Worm (Caenorhabditis elegans) whole organism, dauer: ENCODE measurements around the gene C50F4.12.

Experiments
- unc-62 ChIP-seq: sonication (generic microtip); optimal IDR thresholded peaks from 2 replicates; lab custom pipeline; 2017; ENCODE audit warnings: missing biosample characterization, missing genetic modification reagents, missing genetic modification characterization

C50F4.12 gene

DNA sequence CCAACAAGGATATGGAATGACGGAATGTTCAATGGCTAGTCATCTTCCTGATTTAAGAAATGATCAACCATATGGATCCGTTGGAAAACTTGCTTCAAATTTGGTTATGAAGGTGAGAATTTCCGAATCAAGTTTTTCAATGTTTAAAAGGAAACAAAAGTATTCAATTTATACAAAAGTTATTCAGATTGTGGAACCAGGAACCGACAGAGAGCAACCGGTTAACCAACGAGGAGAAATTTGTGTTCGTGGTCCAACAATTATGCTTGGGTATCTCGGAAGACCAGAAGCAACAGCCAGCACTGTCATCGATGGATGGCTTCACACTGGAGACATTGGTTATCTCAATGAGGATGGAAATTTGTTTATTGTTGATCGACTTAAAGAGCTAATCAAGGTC is 29.9 kb downstream of the C50F4.12 start:
- TF ChIP-seq unc-62 = no peak

DNA sequence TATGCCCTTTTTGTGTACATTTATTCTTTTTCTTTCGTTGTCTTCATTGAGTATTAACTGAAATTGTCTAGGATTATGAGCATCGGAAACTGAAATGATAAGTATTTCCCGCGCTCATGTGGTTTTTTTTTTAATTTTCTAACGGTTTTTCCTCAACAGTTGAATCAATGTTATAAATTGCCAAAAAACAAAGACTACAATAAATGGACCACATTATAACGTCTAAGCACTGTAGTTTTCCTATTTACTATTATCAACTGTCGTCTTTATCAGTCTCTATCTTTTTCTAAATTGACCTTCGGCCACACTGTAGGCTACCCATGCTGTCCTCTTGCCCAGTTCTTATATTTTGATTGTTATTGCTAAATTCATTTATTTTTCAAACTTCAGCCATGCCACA is 31.8 kb downstream of the C50F4.12 start, which contains the start of gene acs-14:
Gene acs-14, plus strand, starts transcription at position 391 of the 400 bp plus-strand sequence.
- TF ChIP-seq unc-62 = no peak

DNA sequence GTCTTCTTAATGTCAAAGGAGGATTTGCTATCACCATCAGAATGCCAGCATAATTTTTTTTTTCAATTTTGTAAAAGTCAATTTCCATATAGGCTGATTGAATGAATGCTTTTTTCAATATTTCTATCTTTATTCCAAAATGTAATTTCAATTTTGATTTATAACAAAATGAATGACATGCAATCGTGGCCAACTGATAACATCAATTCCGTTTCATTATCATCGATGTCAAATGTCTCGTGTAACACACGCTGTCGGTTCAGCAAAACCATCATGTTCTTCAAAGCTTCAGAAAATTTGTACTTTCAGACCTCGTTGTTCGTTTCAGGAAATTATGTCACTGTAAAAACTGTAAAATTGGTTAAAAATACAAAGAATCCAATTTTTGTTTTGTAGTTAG is 32.6 kb downstream of the C50F4.12 start:
- no peak for TF ChIP-seq unc-62

DNA sequence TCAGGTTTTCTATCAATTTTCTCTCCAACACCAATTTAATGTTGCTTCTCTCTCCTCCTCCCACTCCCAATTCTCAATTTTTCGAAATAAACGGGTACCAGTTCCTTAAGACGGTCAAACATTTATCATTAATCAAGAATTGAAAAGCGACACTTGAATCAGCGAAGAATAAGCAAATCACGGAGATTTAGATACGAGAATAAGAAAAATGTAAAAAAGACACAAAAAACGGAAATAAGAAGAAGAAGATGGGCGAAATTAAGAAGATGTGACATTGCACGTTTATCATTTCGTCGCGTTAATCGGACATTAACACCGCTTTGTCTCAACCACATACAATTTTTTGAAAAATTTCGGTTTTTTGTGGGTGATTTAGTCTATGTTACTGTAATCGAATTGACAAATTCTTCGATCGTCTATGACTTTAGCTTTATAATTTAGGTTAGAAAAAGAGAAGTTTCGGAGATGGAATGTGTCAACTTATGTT is 35.0 kb downstream of the C50F4.12 start, which contains the start of gene haao-1:
Gene haao-1, plus strand, starts transcription at position 437 of the 487 bp plus-strand sequence.
- no peak for TF ChIP-seq unc-62

DNA sequence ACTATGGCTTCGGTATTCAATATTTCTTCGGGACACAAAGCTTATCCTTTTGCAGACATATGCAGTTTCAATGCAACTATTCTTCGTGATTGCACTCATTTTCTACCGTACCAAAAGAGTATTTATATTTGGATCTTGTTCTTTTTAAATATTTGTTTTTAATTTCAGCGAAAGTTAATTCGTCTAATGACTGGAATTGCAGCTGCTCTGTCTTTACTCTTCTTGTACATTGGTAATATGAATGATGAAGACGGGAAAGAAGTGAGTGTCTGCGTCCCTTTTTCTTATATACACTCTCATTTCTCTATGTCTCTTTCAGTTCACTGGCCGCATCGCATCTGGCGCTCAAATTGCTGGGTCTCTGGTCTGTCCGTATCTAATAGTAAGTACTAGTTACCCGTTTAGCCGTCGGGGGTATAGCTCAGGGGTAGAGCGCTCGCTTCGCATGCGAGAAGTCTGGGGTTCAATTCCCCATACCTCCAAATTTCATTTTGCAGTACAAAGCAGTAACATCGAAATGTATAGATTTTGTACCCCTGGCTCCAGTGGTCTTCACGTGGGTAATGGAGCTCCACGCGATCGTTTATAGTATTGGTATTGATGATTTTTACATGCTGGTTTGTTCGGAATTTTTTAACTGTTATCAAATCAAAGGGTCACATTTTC is 36.3 kb downstream of the C50F4.12 start:
- no peak for TF ChIP-seq unc-62

DNA sequence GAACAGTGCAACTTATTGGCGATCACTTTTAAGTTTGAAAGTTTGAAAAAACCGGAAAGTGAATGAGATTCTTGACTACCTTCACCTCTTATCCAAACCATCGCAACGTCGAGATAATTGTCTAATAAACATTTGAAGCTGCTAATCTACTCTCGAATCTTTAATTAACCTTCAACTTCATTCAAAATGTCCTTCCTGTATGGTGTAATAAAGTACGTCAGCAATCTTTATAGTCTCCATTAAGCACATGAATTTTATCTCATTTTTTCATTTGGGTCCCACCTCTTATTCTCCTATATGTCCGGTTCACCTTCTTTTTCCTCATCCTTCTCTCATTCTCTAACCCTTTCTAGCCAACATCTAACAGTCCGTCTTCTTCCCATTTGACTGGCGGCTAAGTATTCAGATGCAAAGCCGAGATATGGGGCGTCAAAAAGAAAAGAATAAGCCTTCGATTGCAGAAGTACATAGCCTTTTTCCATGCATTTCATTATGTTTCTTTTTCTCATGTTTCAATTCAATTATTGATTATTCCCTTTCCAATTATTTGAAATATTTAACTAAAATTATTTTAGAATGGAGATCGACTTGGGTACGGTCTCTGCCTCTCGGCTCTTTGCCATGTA is 38.6 kb downstream of the C50F4.12 start, which contains the start of gene swt-5:
Gene swt-5, plus strand, starts transcription at position 576 of the 626 bp plus-strand sequence.
- no peak for TF ChIP-seq unc-62

DNA sequence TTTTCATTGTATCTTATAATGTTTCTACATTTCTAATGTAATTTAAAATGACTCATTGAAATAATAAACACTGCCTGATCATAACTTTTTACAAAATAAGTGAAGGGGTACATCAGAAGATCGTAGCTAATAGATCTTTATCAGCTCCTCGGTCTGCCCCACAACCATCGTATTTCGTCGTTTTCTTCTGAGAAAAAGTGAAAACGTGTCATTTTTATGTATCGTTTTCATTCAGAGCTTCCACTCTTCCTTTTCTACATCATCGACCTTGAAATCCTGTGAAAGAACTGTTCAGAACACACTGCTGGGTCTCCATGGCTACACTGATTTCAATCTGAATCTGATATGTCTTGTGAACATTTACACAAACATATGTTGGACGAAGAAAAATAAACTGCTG is 40.2 kb downstream of the C50F4.12 start:
- TF ChIP-seq unc-62 = no peak

DNA sequence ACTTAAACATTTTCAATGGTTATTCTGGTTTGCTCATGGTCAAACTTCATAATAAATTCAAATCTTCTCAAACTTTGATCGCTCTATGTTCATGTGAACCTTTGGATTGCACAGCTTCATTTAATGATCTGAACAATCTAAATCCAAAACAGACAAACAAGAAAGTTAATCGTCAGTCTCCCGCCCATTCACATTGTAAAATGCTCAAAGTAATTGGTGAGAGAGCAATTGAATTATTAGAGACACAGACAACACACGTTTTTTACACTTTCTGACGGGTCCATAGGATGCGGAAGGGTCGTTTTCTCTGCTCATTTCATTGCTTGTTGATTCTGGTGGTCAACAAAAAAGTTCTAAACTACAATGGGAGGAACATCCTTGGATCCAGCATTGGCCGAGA is 42.8 kb downstream of the C50F4.12 start, which contains the start of gene gsnl-1:
Gene gsnl-1, plus strand, starts transcription at position 301 of the 400 bp plus-strand sequence.
- TF ChIP-seq unc-62 = no peak

DNA sequence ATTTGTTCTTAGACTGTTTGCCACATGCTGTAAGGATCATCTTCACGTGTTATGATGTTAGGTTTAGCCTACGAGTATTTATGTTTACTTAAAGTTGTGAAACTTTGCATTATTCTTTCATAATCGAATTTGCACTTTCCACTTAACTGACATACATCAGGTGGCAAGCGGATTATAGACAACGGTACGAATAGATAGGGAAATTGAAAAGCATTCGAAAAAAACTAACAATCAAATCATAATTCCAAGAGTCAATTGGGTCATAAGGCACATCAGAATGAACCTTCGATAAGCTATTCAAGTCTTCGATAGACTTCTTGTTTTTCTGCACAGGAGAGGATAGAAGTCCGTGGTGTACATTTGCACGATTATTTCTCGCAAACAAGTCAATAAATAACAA is 47.1 kb downstream of the C50F4.12 start:
- no peak for TF ChIP-seq unc-62

DNA sequence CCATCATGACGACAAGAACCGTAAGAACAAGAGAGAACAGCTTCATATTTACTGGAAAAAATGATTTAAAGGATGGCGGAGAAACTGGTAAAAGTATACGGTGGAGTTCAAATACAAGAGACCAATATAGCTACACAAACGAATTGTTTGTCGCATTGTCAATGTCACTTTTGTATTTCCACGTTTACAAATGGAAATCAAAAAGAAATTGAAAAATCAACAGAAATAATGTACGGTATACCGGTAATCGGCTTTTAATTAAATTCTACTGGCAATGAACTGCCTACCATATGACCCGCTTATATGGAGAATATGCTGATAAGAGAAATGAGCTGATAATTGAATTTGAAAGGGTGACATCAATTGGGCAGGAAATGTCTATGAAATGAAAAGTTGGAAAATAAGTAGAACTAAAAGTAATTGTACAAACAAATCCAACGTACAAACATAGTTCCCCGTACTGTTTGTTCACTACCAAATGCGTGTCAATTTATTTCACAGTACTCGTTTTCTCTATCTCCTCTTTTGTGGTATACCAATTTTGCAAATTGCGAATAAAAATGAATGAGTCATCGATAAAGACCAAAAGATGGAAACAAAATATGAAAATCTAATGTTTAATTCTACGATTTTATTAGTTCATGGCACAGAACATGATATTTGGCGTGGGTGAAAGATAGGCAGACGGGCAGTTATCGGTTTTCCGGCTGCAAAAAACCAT is 47.9 kb downstream of the C50F4.12 start, which contains the start of gene K06A4.7:
Gene K06A4.7, minus strand, starts transcription at position 51 of the 721 bp plus-strand sequence.
- no peak for TF ChIP-seq unc-62

DNA sequence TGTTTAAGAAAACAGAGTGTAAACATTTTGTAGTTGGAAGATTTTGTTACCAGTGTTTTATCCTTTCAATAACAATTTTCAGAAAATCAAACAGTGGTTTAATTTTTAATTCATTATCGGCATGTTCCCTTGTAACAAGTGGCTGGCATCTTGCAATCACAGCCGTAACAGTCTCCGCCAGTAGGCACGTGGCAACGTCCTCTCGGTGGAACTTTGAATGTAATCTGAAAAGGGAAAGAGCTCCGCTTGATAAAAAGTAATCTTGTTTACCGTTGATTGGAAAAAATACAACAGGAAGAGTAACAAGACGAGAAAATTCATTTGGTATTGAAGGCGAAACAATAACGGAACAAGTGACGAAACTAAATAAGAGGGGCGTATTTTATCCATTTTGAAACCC is 50.1 kb downstream of the C50F4.12 start, which contains the start of gene K06A4.10:
Gene K06A4.10, minus strand, starts transcription at position 390 of the 400 bp plus-strand sequence.
- no peak for TF ChIP-seq unc-62
